Worm (Caenorhabditis elegans) whole organism, L1 larva: ENCODE data around the gene F21C10.9.

Experiments
- C04F5.9 ChIP-seq: sonication (generic microtip); optimal IDR thresholded peaks from 2 replicates; lab custom pipeline; 2016; ENCODE audit warnings: missing genetic modification characterization, missing compliant biosample characterization
- aha-1 ChIP-seq: fragments of 150-350 bp; optimal IDR thresholded peaks from 2 replicates; lab custom pipeline; 2014; ENCODE audit warnings: missing biosample characterization, missing genetic modification characterization
- aly-2 ChIP-seq: fragments of 150-350 bp; optimal IDR thresholded peaks from 2 replicates; lab custom pipeline; 2014; ENCODE audit warnings: missing biosample characterization, missing genetic modification characterization
- ama-1 ChIP-seq: fragments of 150-350 bp; optimal IDR thresholded peaks from 2 replicates; lab custom pipeline; 2014
- blmp-1 ChIP-seq: fragments of 150-350 bp; optimal IDR thresholded peaks from 2 replicates; lab custom pipeline; 2014; ENCODE audit warnings: missing biosample characterization, missing genetic modification characterization
- ceh-63 ChIP-seq: fragments of 200-800 bp; sonication (Bioruptor generic); optimal IDR thresholded peaks from 2 replicates; lab custom pipeline; 2018; ENCODE audit warnings: mild to moderate bottlenecking, missing genetic modification characterization, missing compliant biosample characterization
- ceh-88 ChIP-seq: fragments of 200-800 bp; sonication (Bioruptor generic); IDR thresholded peaks from 2 replicates; pipeline ENCODE4 v1.3.6; 2022; ENCODE audit warnings: missing genetic modification characterization, missing compliant biosample characterization
- ceh-90 ChIP-seq: sonication (generic microtip); optimal IDR thresholded peaks from 2 replicates; lab custom pipeline; 2016; ENCODE audit warnings: missing genetic modification characterization, missing compliant biosample characterization
- dsc-1 ChIP-seq: sonication (generic microtip); optimal IDR thresholded peaks from 2 replicates; lab custom pipeline; 2016; ENCODE audit warnings: mild to moderate bottlenecking, missing genetic modification characterization, missing compliant biosample characterization
- efl-3 ChIP-seq: fragments of 200-800 bp; sonication (Bioruptor generic); optimal IDR thresholded peaks from 2 replicates; lab custom pipeline; 2018; ENCODE audit warnings: mild to moderate bottlenecking, missing genetic modification characterization, missing compliant biosample characterization
- egl-27 ChIP-seq, 2 experiments: fragments of 150-350 bp in 1 of 2; sonication (generic microtip); optimal IDR thresholded peaks; 3 replicates each; lab custom pipeline; 2017 to 2018; ENCODE audit warnings: missing biosample characterization in 2 of 2, missing genetic modification characterization in 2 of 2, missing genetic modification reagents in 2 of 2
- elt-2 ChIP-seq: sonication (generic microtip); optimal IDR thresholded peaks from 2 replicates; lab custom pipeline; 2016; ENCODE audit warnings: missing genetic modification characterization, mild to moderate bottlenecking, inconsistent platforms, missing compliant biosample characterization, missing genetic modification reagents
- elt-3 ChIP-seq, 6 experiments: fragments of 150-350 bp in 1 of 6; sonication (generic microtip); optimal IDR thresholded peaks; 2 replicates each; lab custom pipeline; 2017 to 2018; ENCODE audit warnings: missing biosample characterization in 6 of 6, missing genetic modification characterization in 6 of 6, inconsistent platforms in 1 of 6
- ets-5 ChIP-seq: fragments of 200-800 bp; sonication (Bioruptor generic); IDR thresholded peaks from 2 replicates; pipeline ENCODE4 v1.3.6; 2022; ENCODE audit warnings: missing genetic modification characterization, missing compliant biosample characterization
- fkh-10 ChIP-seq: sonication (generic microtip); optimal IDR thresholded peaks from 2 replicates; lab custom pipeline; 2017; ENCODE audit warnings: missing biosample characterization, missing genetic modification reagents, missing genetic modification characterization
- fkh-4 ChIP-seq: sonication (generic microtip); optimal IDR thresholded peaks from 2 replicates; lab custom pipeline; 2016; ENCODE audit warnings: missing compliant biosample characterization, missing genetic modification characterization, borderline replicate concordance
- fos-1 ChIP-seq: fragments of 150-350 bp; optimal IDR thresholded peaks from 2 replicates; lab custom pipeline; 2014; ENCODE audit warnings: missing biosample characterization, missing genetic modification characterization
- grh-1 ChIP-seq: fragments of 200-800 bp; sonication (Bioruptor generic); IDR thresholded peaks from 2 replicates; pipeline ENCODE4 v1.3.6; 2022; ENCODE audit warnings: missing genetic modification reagents, missing genetic modification characterization, missing compliant biosample characterization
- hlh-17 ChIP-seq: fragments of 200-800 bp; sonication (Bioruptor generic); optimal IDR thresholded peaks from 2 replicates; lab custom pipeline; 2018; ENCODE audit warnings: missing genetic modification characterization, mild to moderate bottlenecking, missing compliant biosample characterization, moderate library complexity, borderline replicate concordance
- lin-13 ChIP-seq: fragments of 150-350 bp; optimal IDR thresholded peaks from 2 replicates; lab custom pipeline; 2014; ENCODE audit warnings: missing biosample characterization, missing genetic modification reagents, missing genetic modification characterization
- lin-15B ChIP-seq: fragments of 150-350 bp; sonication (generic microtip); optimal IDR thresholded peaks from 3 replicates; lab custom pipeline; 2014; ENCODE audit warnings: missing biosample characterization, missing genetic modification characterization
- lin-35 ChIP-seq, 2 experiments: fragments of 150-350 bp; optimal IDR thresholded peaks; 2 replicates each; lab custom pipeline; 2014; ENCODE audit warnings: missing biosample characterization in 2 of 2, missing genetic modification characterization in 2 of 2, missing genetic modification reagents in 2 of 2
- lin-39 ChIP-seq: fragments of 150-350 bp; optimal IDR thresholded peaks from 2 replicates; lab custom pipeline; 2014; ENCODE audit warnings: missing biosample characterization, missing genetic modification reagents, missing genetic modification characterization
- lir-3 ChIP-seq: sonication (generic microtip); optimal IDR thresholded peaks from 2 replicates; lab custom pipeline; 2016; ENCODE audit warnings: mild to moderate bottlenecking, missing genetic modification characterization, moderate library complexity, missing compliant biosample characterization; ENCODE audit not compliant: poor library complexity
- mab-9 ChIP-seq: fragments of 200-800 bp; sonication (Bioruptor generic); IDR thresholded peaks from 2 replicates; pipeline ENCODE4 v1.3.6; 2022; ENCODE audit warnings: missing genetic modification reagents, missing genetic modification characterization, missing compliant biosample characterization
- mdl-1 ChIP-seq, 2 experiments: fragments of 150-350 bp; optimal IDR thresholded peaks; 2 replicates each; lab custom pipeline; 2014 to 2017; ENCODE audit warnings: missing biosample characterization in 2 of 2, missing genetic modification characterization in 2 of 2, inconsistent platforms in 1 of 2
- mef-2 ChIP-seq: fragments of 150-350 bp; optimal IDR thresholded peaks from 2 replicates; lab custom pipeline; 2014; ENCODE audit warnings: missing biosample characterization, missing genetic modification characterization
- mep-1 ChIP-seq: fragments of 150-350 bp; optimal IDR thresholded peaks from 2 replicates; lab custom pipeline; 2014; ENCODE audit warnings: missing biosample characterization, missing genetic modification characterization
- nhr-11 ChIP-seq: fragments of 150-350 bp; optimal IDR thresholded peaks from 2 replicates; lab custom pipeline; 2014; ENCODE audit warnings: missing biosample characterization, missing genetic modification characterization
- nhr-19 ChIP-seq: fragments of 200-800 bp; sonication (Bioruptor generic); conservative IDR thresholded peaks from 2 replicates; pipeline ENCODE4 v1.3.6; 2022; ENCODE audit warnings: missing genetic modification characterization, missing compliant biosample characterization
- nhr-20 ChIP-seq: sonication (generic microtip); optimal IDR thresholded peaks from 2 replicates; lab custom pipeline; 2016; ENCODE audit warnings: mild to moderate bottlenecking, missing genetic modification characterization, missing compliant biosample characterization
- nhr-237 ChIP-seq: fragments of 150-350 bp; optimal IDR thresholded peaks from 2 replicates; lab custom pipeline; 2014; ENCODE audit warnings: missing biosample characterization, missing genetic modification characterization
- nhr-47 ChIP-seq: sonication (generic microtip); optimal IDR thresholded peaks from 2 replicates; lab custom pipeline; 2016; ENCODE audit warnings: mild to moderate bottlenecking, missing genetic modification characterization, moderate library complexity, missing compliant biosample characterization
- nhr-71 ChIP-seq: sonication (generic microtip); optimal IDR thresholded peaks from 2 replicates; lab custom pipeline; 2016; ENCODE audit warnings: mild to moderate bottlenecking, missing genetic modification characterization, moderate library complexity, missing compliant biosample characterization
- nhr-76 ChIP-seq: sonication (generic microtip); optimal IDR thresholded peaks from 2 replicates; lab custom pipeline; 2017; ENCODE audit warnings: missing biosample characterization, missing genetic modification characterization
- nhr-77 ChIP-seq: fragments of 150-350 bp; optimal IDR thresholded peaks from 2 replicates; lab custom pipeline; 2014; ENCODE audit warnings: missing biosample characterization, missing genetic modification characterization
- nhr-84 ChIP-seq: sonication (generic microtip); optimal IDR thresholded peaks from 2 replicates; lab custom pipeline; 2017; ENCODE audit warnings: missing biosample characterization, missing genetic modification characterization
- nhr-85 ChIP-seq: sonication (generic microtip); peaks from one replicate; lab custom pipeline; 2016; ENCODE audit warnings: missing genetic modification characterization, inconsistent platforms, missing compliant biosample characterization
- pqm-1 ChIP-seq: sonication (generic microtip); optimal IDR thresholded peaks from 3 replicates; lab custom pipeline; 2017; ENCODE audit warnings: missing biosample characterization, missing genetic modification characterization
- skn-1 ChIP-seq: fragments of 150-350 bp; optimal IDR thresholded peaks from 2 replicates; lab custom pipeline; 2014; ENCODE audit warnings: missing biosample characterization, missing genetic modification characterization
- sox-4 ChIP-seq: sonication (generic microtip); optimal IDR thresholded peaks from 2 replicates; lab custom pipeline; 2016; ENCODE audit warnings: missing genetic modification characterization, missing compliant biosample characterization
- sptf-1 ChIP-seq: fragments of 150-350 bp; optimal IDR thresholded peaks from 2 replicates; lab custom pipeline; 2014; ENCODE audit warnings: missing biosample characterization, missing genetic modification characterization
- sup-37 ChIP-seq: fragments of 200-800 bp; sonication (Bioruptor generic); optimal IDR thresholded peaks from 2 replicates; lab custom pipeline; 2018; ENCODE audit warnings: mild to moderate bottlenecking, missing genetic modification characterization, missing compliant biosample characterization
- tbx-2 ChIP-seq: sonication (generic microtip); optimal IDR thresholded peaks from 2 replicates; lab custom pipeline; 2016; ENCODE audit warnings: missing genetic modification characterization, missing compliant biosample characterization
- tlp-1 ChIP-seq: fragments of 150-350 bp; optimal IDR thresholded peaks from 2 replicates; lab custom pipeline; 2014; ENCODE audit warnings: missing biosample characterization, missing genetic modification characterization
- unc-130 ChIP-seq: fragments of 150-350 bp; optimal IDR thresholded peaks from 2 replicates; lab custom pipeline; 2017; ENCODE audit warnings: missing biosample characterization, missing genetic modification characterization, inconsistent platforms
- unc-86 ChIP-seq: sonication (generic microtip); optimal IDR thresholded peaks from 2 replicates; lab custom pipeline; 2016; ENCODE audit warnings: missing genetic modification characterization, missing compliant biosample characterization
- unc-98 ChIP-seq: fragments of 200-800 bp; sonication (Bioruptor generic); IDR thresholded peaks from 2 replicates; pipeline ENCODE4 v1.3.6; 2022; ENCODE audit warnings: missing genetic modification characterization, missing compliant biosample characterization
- vab-15 ChIP-seq: sonication (generic microtip); optimal IDR thresholded peaks from 2 replicates; lab custom pipeline; 2017; ENCODE audit warnings: missing genotype, mild to moderate bottlenecking, missing genetic modification characterization, missing compliant biosample characterization
- zag-1 ChIP-seq: fragments of 150-350 bp; optimal IDR thresholded peaks from 2 replicates; lab custom pipeline; 2014; ENCODE audit warnings: missing biosample characterization, missing genetic modification characterization
- ztf-11 ChIP-seq, 2 experiments: sonication (generic microtip); optimal IDR thresholded peaks; 2 replicates each; lab custom pipeline; 2016 to 2017; ENCODE audit warnings: missing genetic modification characterization in 2 of 2, missing biosample characterization in 1 of 2, missing compliant biosample characterization in 1 of 2

The F21C10.9 gene

ce11 chrV:9094976-9095375 lies 3.5 kb downstream of the F21C10.9 start:
- TF ChIP-seq lin-35 (GFP tag; optimal IDR thresholded peaks at IDR 0.05; lab: Kevin White, UChicago) (peak in 1 of 2 experiments; percentile 14), nhr-237 (tag; lab: Kevin White, UChicago) (no peak), lin-39 (no peak), vab-15 (tag; lab: Kevin White, UChicago) (no peak), ceh-63 (no peak), fkh-10 (GFP tag; lab: Kevin White, UChicago) (no peak), sptf-1 (no peak), nhr-85 (tag; lab: Kevin White, UChicago) (no peak), dsc-1 (tag; lab: Kevin White, UChicago) (no peak), skn-1 (tag; lab: Kevin White, UChicago) (peak; percentile 20), tlp-1 (tag; lab: Kevin White, UChicago) (no peak), nhr-19 (GFP tag; lab: Robert Waterston, UW) (peak; percentile 80)

- TF ChIP-seq dsc-1 (tag; lab: Kevin White, UChicago) (no peak), zag-1 (tag; lab: Kevin White, UChicago) (no peak), ceh-88 (GFP tag; lab: Robert Waterston, UW) (peak; percentile 50; the same call in 1 of the 2 replicates), nhr-11 (tag; lab: Kevin White, UChicago) (no peak), nhr-237 (tag; lab: Kevin White, UChicago) (no peak), ama-1 (lab: Kevin White, UChicago) (peak; percentile 26), grh-1 (GFP tag; lab: Robert Waterston, UW) (peak; percentile 52), mef-2 (tag; lab: Kevin White, UChicago) (peak; percentile 11), fkh-4 (tag; lab: Kevin White, UChicago) (no peak), mep-1 (tag; lab: Kevin White, UChicago) (peak; percentile 51), sox-4 (tag; lab: Kevin White, UChicago) (no peak), lin-15B (tag; lab: Kevin White, UChicago) (no peak), nhr-76 (tag; lab: Kevin White, UChicago) (no peak), blmp-1 (tag; lab: Kevin White, UChicago) (no peak), skn-1 (tag; lab: Kevin White, UChicago) (peak; percentile 56), ceh-90 (tag; lab: Kevin White, UChicago) (no peak), nhr-84 (tag; lab: Kevin White, UChicago) (no peak), unc-98 (GFP tag; lab: Robert Waterston, UW) (no peak), mab-9 (GFP tag; lab: Robert Waterston, UW) (no peak), lin-13 (GFP tag; lab: Kevin White, UChicago) (no peak), elt-2 (tag; lab: Kevin White, UChicago) (peak; percentile 82), efl-3 (GFP tag; lab: Kevin White, UChicago) (no peak), tbx-2 (tag; lab: Kevin White, UChicago) (peak; percentile 77), vab-15 (tag; lab: Kevin White, UChicago) (no peak), sup-37 (GFP tag; lab: Kevin White, UChicago) (peak; percentile 33), unc-86 (no peak), aha-1 (tag; lab: Kevin White, UChicago) (no peak), lir-3 (tag; lab: Kevin White, UChicago) (peak; percentile 59), mdl-1 (tag; optimal IDR thresholded peaks at IDR 0.05; lab: Kevin White, UChicago) (peak in 1 of 2 experiments; percentile 95), nhr-20 (peak; percentile 96), tlp-1 (tag; lab: Kevin White, UChicago) (no peak), elt-3 (tag; optimal IDR thresholded peaks at IDR 0.05; lab: Kevin White, UChicago) (peak in 2 of 6 experiments; percentile 40 to 44), nhr-71 (peak; percentile 93), ztf-11 (tag; optimal IDR thresholded peaks at IDR 0.05; lab: Kevin White, UChicago) (peak in 1 of 2 experiments; percentile 10), C04F5.9 (tag; lab: Kevin White, UChicago) (no peak), nhr-19 (GFP tag; lab: Robert Waterston, UW) (peak; percentile 100), unc-130 (peak; percentile 95), nhr-77 (tag; lab: Kevin White, UChicago) (no peak), ets-5 (GFP tag; lab: Robert Waterston, UW) (no peak), aly-2 (tag; lab: Kevin White, UChicago) (no peak), nhr-47 (peak; percentile 67), pqm-1 (tag; lab: Kevin White, UChicago) (no peak), fos-1 (tag; lab: Kevin White, UChicago) (no peak), hlh-17 (GFP tag; lab: Kevin White, UChicago) (no peak), egl-27 (tag; optimal IDR thresholded peaks at IDR 0.05; lab: Kevin White, UChicago) (no peak)
These were observed 4.4 kb downstream of the F21C10.9 start for ce11 chrV:9094060-9094628.
